Worm (Caenorhabditis elegans) whole organism, late embryonic: ENCODE data around the gene T12D8.5.

Experiments
- ama-1 ChIP-seq: fragments of 150-350 bp; optimal IDR thresholded peaks from 2 replicates; lab custom pipeline; 2014
- pros-1 ChIP-seq: fragments of 150-350 bp; optimal IDR thresholded peaks from 2 replicates; lab custom pipeline; 2014; ENCODE audit warnings: missing biosample characterization, missing genetic modification reagents, missing genetic modification characterization
- sox-2 ChIP-seq: fragments of 200-800 bp; sonication (Bioruptor generic); IDR thresholded peaks from 2 replicates; pipeline ENCODE4 v1.3.6; 2022; ENCODE audit warnings: missing genetic modification reagents, missing genetic modification characterization, missing compliant biosample characterization
- ztf-16 ChIP-seq: sonication (generic microtip); optimal IDR thresholded peaks from 2 replicates; lab custom pipeline; 2017; ENCODE audit warnings: missing genetic modification characterization, missing compliant biosample characterization

- TF ChIP-seq ama-1 (lab: Kevin White, UChicago) (no peak), sox-2 (GFP tag; lab: Robert Waterston, UW) (no peak), ztf-16 (tag; lab: Kevin White, UChicago) (no peak), pros-1 (tag; lab: Kevin White, UChicago) (no peak)
Measured at ce11 chrIII:13616793-13617192, 9.8 kb downstream of the T12D8.5 start, which contains the start of gene T12D8.9.
